Fruit fly (Drosophila melanogaster) whole organism, embryonic: ENCODE measurements around the gene Gr39a.
A peak's percentile ranks its signal among the peaks of the same experiment; 100 is the strongest.

Experiments
- Ada2b ChIP-seq: fragments of 200-800 bp; sonication (Bioruptor generic); IDR thresholded peaks from 2 replicates; pipeline ENCODE4 v1.3.6; 2022; ENCODE audit warnings: missing biosample characterization, missing genetic modification characterization
- Adf1 ChIP-seq: fragments of 200-800 bp; sonication (Bioruptor generic); IDR thresholded peaks from 2 replicates; pipeline ENCODE4 v1.3.6; 2022; ENCODE audit warnings: missing biosample characterization, missing genetic modification characterization
- Atf3 ChIP-seq: fragments of 200-800 bp; sonication (Bioruptor generic); optimal IDR thresholded peaks from 3 replicates; lab custom pipeline; 2016; ENCODE audit warnings: missing biosample characterization, missing genetic modification characterization
- CG10366 ChIP-seq: fragments of 200-800 bp; sonication (Bioruptor generic); IDR thresholded peaks from 2 replicates; pipeline ENCODE4 v1.3.6; 2022; ENCODE audit warnings: missing biosample characterization, missing genetic modification characterization
- CG10565 ChIP-seq: fragments of 200-800 bp; sonication (Bioruptor generic); optimal IDR thresholded peaks from 3 replicates; lab custom pipeline; 2016; ENCODE audit warnings: missing biosample characterization, mild to moderate bottlenecking, missing genetic modification characterization
- CG11560 ChIP-seq: fragments of 200-800 bp; sonication (Bioruptor generic); IDR thresholded peaks from 3 replicates; pipeline ENCODE4 v1.3.6; 2022; ENCODE audit warnings: missing biosample characterization, missing genetic modification characterization
- CG13424 ChIP-seq: fragments of 200-800 bp; sonication (Bioruptor generic); optimal IDR thresholded peaks from 2 replicates; lab custom pipeline; 2019; ENCODE audit warnings: missing biosample characterization, mild to moderate bottlenecking, missing genetic modification characterization, moderate library complexity
- CG13775 ChIP-seq: fragments of 200-800 bp; sonication (Bioruptor generic); optimal IDR thresholded peaks from 3 replicates; lab custom pipeline; 2017; ENCODE audit warnings: missing biosample characterization, mild to moderate bottlenecking, missing genetic modification characterization
- CG16813 ChIP-seq: fragments of 200-800 bp; sonication (Bioruptor generic); IDR thresholded peaks from 3 replicates; pipeline ENCODE4 v1.3.6; 2022; ENCODE audit warnings: missing biosample characterization, missing genetic modification characterization; ENCODE audit not compliant: partially characterized antibody
- CG17361 ChIP-seq: fragments of 200-800 bp; sonication (Bioruptor generic); IDR thresholded peaks from 3 replicates; pipeline ENCODE4 v1.3.6; 2022; ENCODE audit warnings: missing biosample characterization, missing genetic modification characterization
- CG17802 ChIP-seq: fragments of 200-800 bp; sonication (Bioruptor generic); optimal IDR thresholded peaks from 2 replicates; lab custom pipeline; 2018; ENCODE audit warnings: missing biosample characterization, mild to moderate bottlenecking, missing genetic modification characterization, moderate library complexity
- CG3065 ChIP-seq: fragments of 200-800 bp; sonication (Bioruptor generic); optimal IDR thresholded peaks from 2 replicates; lab custom pipeline; 2016; ENCODE audit warnings: missing biosample characterization, missing genetic modification characterization
- CG32767 ChIP-seq: fragments of 200-800 bp; sonication (Bioruptor generic); IDR thresholded peaks from 2 replicates; pipeline ENCODE4 v1.3.6; 2022; ENCODE audit warnings: missing biosample characterization, missing genetic modification characterization
- CG32772 ChIP-seq: fragments of 200-800 bp; sonication (Bioruptor generic); IDR thresholded peaks from 2 replicates; pipeline ENCODE4 v1.3.6; 2022; ENCODE audit warnings: missing biosample characterization, missing genetic modification characterization
- CG3726 ChIP-seq: fragments of 200-800 bp; sonication (Bioruptor generic); IDR thresholded peaks from 3 replicates; pipeline ENCODE4, ENCODE4 v1.3.6; 2022; ENCODE audit warnings: missing biosample characterization, missing genetic modification characterization
- CG4707 ChIP-seq: fragments of 200-800 bp; sonication (Bioruptor generic); optimal IDR thresholded peaks from 2 replicates; lab custom pipeline; 2018; ENCODE audit warnings: missing biosample characterization, mild to moderate bottlenecking, missing genetic modification characterization, moderate library complexity
- CG6791 ChIP-seq: fragments of 200-800 bp; sonication (Bioruptor generic); IDR thresholded peaks from 3 replicates; pipeline ENCODE4 v1.3.6; 2022; ENCODE audit warnings: missing biosample characterization, missing genetic modification characterization; ENCODE audit not compliant: partially characterized antibody
- CG7839 ChIP-seq: fragments of 200-800 bp; sonication (Bioruptor generic); optimal IDR thresholded peaks from 3 replicates; lab custom pipeline; 2018; ENCODE audit warnings: missing biosample characterization, mild to moderate bottlenecking, missing genetic modification characterization, moderate library complexity
- CoRest ChIP-seq: fragments of 200-800 bp; sonication (Bioruptor generic); optimal IDR thresholded peaks from 3 replicates; lab custom pipeline; 2018; ENCODE audit warnings: missing biosample characterization, mild to moderate bottlenecking, missing genetic modification characterization, moderate library complexity
- CrebB ChIP-seq: fragments of 200-800 bp; sonication (Bioruptor generic); optimal IDR thresholded peaks from 3 replicates; lab custom pipeline; 2018; ENCODE audit warnings: missing biosample characterization, mild to moderate bottlenecking, missing genetic modification characterization
- Ets97D ChIP-seq: fragments of 200-800 bp; sonication (Bioruptor generic); optimal IDR thresholded peaks from 3 replicates; lab custom pipeline; 2016; ENCODE audit warnings: missing biosample characterization, missing genetic modification characterization
- GATAe ChIP-seq: fragments of 200-800 bp; sonication (Bioruptor generic); conservative IDR thresholded peaks from 2 replicates; pipeline ENCODE4 v1.3.6; 2022; ENCODE audit warnings: missing biosample characterization, missing genetic modification characterization
- Lhr ChIP-seq: fragments of 200-800 bp; sonication (Bioruptor generic); optimal IDR thresholded peaks from 3 replicates; lab custom pipeline; 2017; ENCODE audit warnings: mild to moderate bottlenecking, missing biosample characterization, missing genetic modification reagents, missing genetic modification characterization
- Meics ChIP-seq: fragments of 200-800 bp; sonication (Bioruptor generic); optimal IDR thresholded peaks from 2 replicates; lab custom pipeline; 2017; ENCODE audit warnings: missing biosample characterization, mild to moderate bottlenecking, missing genetic modification characterization
- Nf-YC ChIP-seq: fragments of 200-800 bp; optimal IDR thresholded peaks from 3 replicates; lab custom pipeline; 2019; ENCODE audit warnings: missing biosample characterization, mild to moderate bottlenecking, missing genetic modification characterization, moderate library complexity
- Rfx ChIP-seq: fragments of 200-800 bp; sonication (Bioruptor generic); IDR thresholded peaks from 2 replicates; pipeline ENCODE4 v1.3.6; 2022; ENCODE audit warnings: missing biosample characterization, missing genetic modification characterization
- Six4 ChIP-seq: fragments of 200-800 bp; sonication (Bioruptor generic); optimal IDR thresholded peaks from 2 replicates; lab custom pipeline; 2016; ENCODE audit warnings: missing biosample characterization, missing genetic modification characterization
- Sox100B ChIP-seq: fragments of 200-800 bp; sonication (Bioruptor generic); optimal IDR thresholded peaks from 3 replicates; lab custom pipeline; 2018; ENCODE audit warnings: missing biosample characterization, mild to moderate bottlenecking, missing genetic modification characterization
- Sox102F ChIP-seq: fragments of 200-800 bp; sonication (Bioruptor generic); optimal IDR thresholded peaks from 2 replicates; lab custom pipeline; 2018; ENCODE audit warnings: missing biosample characterization, mild to moderate bottlenecking, missing genetic modification characterization, moderate library complexity
- Sry-β ChIP-seq: fragments of 200-800 bp; sonication (Bioruptor generic); optimal IDR thresholded peaks from 2 replicates; lab custom pipeline; 2018; ENCODE audit warnings: missing biosample characterization, mild to moderate bottlenecking, missing genetic modification characterization, moderate library complexity
- Usf ChIP-seq: fragments of 200-800 bp; sonication (Bioruptor generic); optimal IDR thresholded peaks from 2 replicates; lab custom pipeline; 2017; ENCODE audit warnings: missing genotype, missing biosample characterization, missing genetic modification characterization
- ap ChIP-seq: fragments of 200-800 bp; sonication (Bioruptor generic); IDR thresholded peaks from 2 replicates; pipeline ENCODE4 v1.3.6; 2022; ENCODE audit warnings: missing biosample characterization, missing genetic modification characterization
- bigmax ChIP-seq: fragments of 200-800 bp; sonication (Bioruptor generic); optimal IDR thresholded peaks from 2 replicates; lab custom pipeline; 2018; ENCODE audit warnings: missing biosample characterization, mild to moderate bottlenecking, missing genetic modification characterization
- ci ChIP-seq: fragments of 200-800 bp; sonication (Bioruptor generic); IDR thresholded peaks from 3 replicates; pipeline ENCODE4 v1.3.6; 2022; ENCODE audit warnings: missing biosample characterization, missing genetic modification characterization
- ems ChIP-seq: fragments of 200-800 bp; sonication (Bioruptor generic); optimal IDR thresholded peaks from 3 replicates; lab custom pipeline; 2016; ENCODE audit warnings: missing biosample characterization, missing genetic modification characterization
- esg ChIP-seq: fragments of 200-800 bp; sonication (Bioruptor generic); conservative IDR thresholded peaks from 2 replicates; pipeline ENCODE4 v1.3.6; 2022; ENCODE audit warnings: missing biosample characterization, missing genetic modification characterization
- eyg ChIP-seq: fragments of 200-800 bp; sonication (Bioruptor generic); optimal IDR thresholded peaks from 3 replicates; lab custom pipeline; 2016; ENCODE audit warnings: missing biosample characterization, missing genetic modification characterization
- gem ChIP-seq: fragments of 200-800 bp; sonication (Bioruptor generic); optimal IDR thresholded peaks from 2 replicates; lab custom pipeline; 2019; ENCODE audit warnings: missing biosample characterization, mild to moderate bottlenecking, missing genetic modification characterization, moderate library complexity
- hbn ChIP-seq: fragments of 200-800 bp; sonication (Bioruptor generic); IDR thresholded peaks from 2 replicates; pipeline ENCODE4 v1.3.6; 2022; ENCODE audit warnings: missing biosample characterization, missing genetic modification characterization; ENCODE audit not compliant: partially characterized antibody
- inv ChIP-seq: fragments of 200-800 bp; sonication (Bioruptor generic); IDR thresholded peaks from 2 replicates; pipeline ENCODE4 v1.3.6; 2022; ENCODE audit warnings: missing biosample characterization, missing genetic modification characterization; ENCODE audit not compliant: partially characterized antibody
- luna ChIP-seq: fragments of 200-800 bp; sonication (Bioruptor generic); optimal IDR thresholded peaks from 2 replicates; lab custom pipeline; 2016; ENCODE audit warnings: missing biosample characterization, missing genetic modification characterization
- nau ChIP-seq: fragments of 200-800 bp; sonication (Bioruptor generic); optimal IDR thresholded peaks from 3 replicates; lab custom pipeline; 2017; ENCODE audit warnings: missing biosample characterization, mild to moderate bottlenecking, missing genetic modification characterization, missing genetic modification reagents
- nmo ChIP-seq: fragments of 200-800 bp; sonication (Bioruptor generic); optimal IDR thresholded peaks from 2 replicates; lab custom pipeline; 2018; ENCODE audit warnings: missing biosample characterization, mild to moderate bottlenecking, missing genetic modification characterization, moderate library complexity
- slou ChIP-seq: fragments of 200-800 bp; sonication (Bioruptor generic); optimal IDR thresholded peaks from 3 replicates; lab custom pipeline; 2016; ENCODE audit warnings: missing biosample characterization, missing genetic modification characterization
- stwl ChIP-seq: fragments of 200-800 bp; sonication (Bioruptor generic); optimal IDR thresholded peaks from 3 replicates; lab custom pipeline; 2018; ENCODE audit warnings: missing biosample characterization, mild to moderate bottlenecking, missing genetic modification characterization, moderate library complexity
- tll ChIP-seq, 2 experiments: fragments of 200-800 bp in 1 of 2; fragments of >200 bp in 1 of 2; sonication (Bioruptor generic) in 1 of 2; optimal IDR thresholded peaks; 2 replicates each; lab custom pipeline; 2017 to 2019; ENCODE audit warnings: missing biosample characterization in 2 of 2, missing genetic modification characterization in 2 of 2, mild to moderate bottlenecking in 1 of 2, moderate library complexity in 1 of 2
- twi ChIP-seq: fragments of 200-800 bp; optimal IDR thresholded peaks from 2 replicates; lab custom pipeline; 2019; ENCODE audit warnings: missing biosample characterization, mild to moderate bottlenecking, missing genetic modification characterization, moderate library complexity
- unc-4 ChIP-seq: fragments of 200-800 bp; sonication (Bioruptor generic); IDR thresholded peaks from 2 replicates; pipeline ENCODE4 v1.3.6; 2022; ENCODE audit warnings: missing biosample characterization, missing genetic modification characterization; ENCODE audit not compliant: partially characterized antibody

Gene Gr39a

dm6 chr2L:21309754-21310426 is 19.4 kb downstream of the Gr39a start, which contains the start of gene Mondo (continued):
- TF ChIP-seq CG32767 (no peak), CG11560 (no peak), Sox102F (peak; percentile 45), CG4707 (GFP tag; lab: Kevin White, UChicago) (no peak), Usf (GFP tag; lab: Kevin White, UChicago) (peak; percentile 16), unc-4 (no peak), CG17802 (tag; lab: Kevin White, UChicago) (peak; percentile 76), CG13775 (GFP tag; lab: Kevin White, UChicago) (peak; percentile 32), Adf1 (0 out of 2 replicates have a peak, but pooled peaks have one; percentile 13), Sox100B (peak; percentile 3), CG16813 (no peak), inv (GFP tag; lab: Robert Waterston, UW) (no peak), CoRest (tag; lab: Kevin White, UChicago) (peak; percentile 57), Ada2b (GFP tag; lab: Robert Waterston, UW) (peak; percentile 29; the same call in 1 of the 2 replicates), GATAe (GFP tag; lab: Robert Waterston, UW) (peak; percentile 33; the same call in 1 of the 2 replicates), Ets97D (GFP tag; lab: Kevin White, UChicago) (peak; percentile 62), esg (no peak), Lhr (GFP tag; lab: Kevin White, UChicago) (peak; percentile 39), gem (tag; lab: Kevin White, UChicago) (peak; percentile 65), CG32772 (no peak), CG13424 (tag; lab: Kevin White, UChicago) (peak; percentile 54), Nf-YC (tag; lab: Kevin White, UChicago) (no peak), CrebB (tag; lab: Kevin White, UChicago) (no peak), hbn (GFP tag; lab: Robert Waterston, UW) (0 out of 2 replicates have a peak, but pooled peaks have one; percentile 8), nau (GFP tag; lab: Kevin White, UChicago) (no peak), tll (GFP tag; optimal IDR thresholded peaks at IDR 0.05; lab: Kevin White, UChicago) (peak in 1 of 2 experiments; percentile 23), CG3726 (no peak), ap (GFP tag; lab: Robert Waterston, UW) (0 out of 2 replicates have a peak, but pooled peaks have one; percentile 7), Meics (GFP tag; lab: Kevin White, UChicago) (peak; percentile 42), CG6791 (peak; percentile 27; the same call in 1 of the 3 replicates), Atf3 (GFP tag; lab: Kevin White, UChicago) (no peak), ci (GFP tag; lab: Robert Waterston, UW) (peak; percentile 63; the same call in 1 of the 3 replicates), stwl (tag; lab: Kevin White, UChicago) (peak; percentile 6), CG7839 (tag; lab: Kevin White, UChicago) (peak; percentile 63), CG17361 (peak; percentile 79; the same call in 2 of the 3 replicates), Rfx (GFP tag; lab: Robert Waterston, UW) (peak; percentile 76), CG10565 (GFP tag; lab: Kevin White, UChicago) (no peak), luna (no peak), eyg (GFP tag; lab: Kevin White, UChicago) (no peak), CG10366 (GFP tag; lab: Robert Waterston, UW) (peak; percentile 16; the same call in 1 of the 2 replicates), Six4 (GFP tag; lab: Kevin White, UChicago) (no peak), Sry-β (no peak), ems (GFP tag; lab: Kevin White, UChicago) (peak; percentile 3), nmo (GFP tag; lab: Kevin White, UChicago) (peak; percentile 45), CG3065 (GFP tag; lab: Kevin White, UChicago) (no peak), slou (GFP tag; lab: Kevin White, UChicago) (no peak), bigmax (GFP tag; lab: Kevin White, UChicago) (peak; percentile 47), twi (tag; lab: Kevin White, UChicago) (peak; percentile 19)
